Worm (Caenorhabditis elegans): ENCODE results near the gene spop-1.

The spop-1 gene

ce11 chrIII:10136778-10137177 lies 38.9 kb upstream of the spop-1 start, which contains the start of gene ZK1128.7:
TSS of gene ZK1128.7 (plus strand) at chrIII:10137006.
- TF ChIP-seq lin-14 (GFP tag; optimal IDR thresholded peaks at IDR 0.05) (peak; percentile 32), lin-35 (GFP tag; optimal IDR thresholded peaks at IDR 0.05) (peak in 1 of 2 experiments; percentile 7), blmp-1 (tag; optimal IDR thresholded peaks at IDR 0.05) (peak; percentile 81), aha-1 (tag; optimal IDR thresholded peaks at IDR 0.05) (no peak), unc-62 (GFP tag; optimal IDR thresholded peaks at IDR 0.05) (no peak), fkh-8 (tag; optimal IDR thresholded peaks at IDR 0.05) (peak; percentile 5), pqm-1 (tag; optimal IDR thresholded peaks at IDR 0.05) (no peak), xbp-1 (tag; optimal IDR thresholded peaks at IDR 0.05) (no peak), lin-15B (tag; optimal IDR thresholded peaks at IDR 0.05) (no peak), efl-1 (optimal IDR thresholded peaks at IDR 0.05) (peak in 1 of 2 experiments; percentile 19), efl-1 (GFP tag; optimal IDR thresholded peaks at IDR 0.05 in 1 of 2) (peak in 1 of 2 experiments; percentile 48), irx-1 (tag; optimal IDR thresholded peaks at IDR 0.05) (peak; percentile 10), lsy-2 (tag; optimal IDR thresholded peaks at IDR 0.05) (peak in 1 of 2 experiments; percentile 16)

- TF ChIP-seq F16B12.6 (tag; optimal IDR thresholded peaks at IDR 0.05) = no peak
- TF ChIP-seq nhr-47 (tag; optimal IDR thresholded peaks at IDR 0.05) = no peak
- peak; percentile 13 for TF ChIP-seq pqm-1 (tag; optimal IDR thresholded peaks at IDR 0.05)
Measured at ce11 chrIII:10134517-10134916, 36.6 kb upstream of the spop-1 start.

ce11 chrIII:10132495-10133450 lies 34.9 kb upstream of the spop-1 start:
- TF ChIP-seq elt-2 (tag; optimal IDR thresholded peaks at IDR 0.05) = peak; percentile 57
- no peak for TF ChIP-seq nhr-90 (tag; optimal IDR thresholded peaks at IDR 0.05; ENCODE audit: poor library complexity)
- TF ChIP-seq nhr-19 (GFP tag; conservative IDR thresholded peaks at IDR 0.05) = peak; percentile 45
- no peak for TF ChIP-seq nhr-76 (tag; optimal IDR thresholded peaks at IDR 0.05)
- TF ChIP-seq efl-1 (optimal IDR thresholded peaks at IDR 0.05) = peak; percentile 34 to 35
- peak in 1 of 2 experiments; percentile 91 for TF ChIP-seq efl-1 (GFP tag; optimal IDR thresholded peaks at IDR 0.05 in 1 of 2)
- no peak for TF ChIP-seq nhr-28 (tag; optimal IDR thresholded peaks at IDR 0.05)
- no peak for TF ChIP-seq nhr-71 (tag; optimal IDR thresholded peaks at IDR 0.05)
- TF ChIP-seq Y116A8C.19 (tag; optimal IDR thresholded peaks at IDR 0.05; ENCODE audit: borderline replicate concordance) = no peak
- TF ChIP-seq C34B4.2 (tag; optimal IDR thresholded peaks at IDR 0.05) = no peak
- TF ChIP-seq dsc-1 (tag; optimal IDR thresholded peaks at IDR 0.05) = no peak
- no peak for TF ChIP-seq isw-1 (GFP tag; IDR thresholded peaks at IDR 0.05)
- TF ChIP-seq ama-1 (optimal IDR thresholded peaks at IDR 0.05) = no peak
- TF ChIP-seq lin-14 (GFP tag; optimal IDR thresholded peaks at IDR 0.05) = peak; percentile 65
- no peak for TF ChIP-seq tlp-1 (tag; optimal IDR thresholded peaks at IDR 0.05)
- TF ChIP-seq nhr-85 (tag) = peak; percentile 70
- no peak for TF ChIP-seq sox-4 (tag; optimal IDR thresholded peaks at IDR 0.05)
- TF ChIP-seq ces-1 (GFP tag; optimal IDR thresholded peaks at IDR 0.05) = no peak
- no peak for TF ChIP-seq ztf-11 (tag; optimal IDR thresholded peaks at IDR 0.05)
- TF ChIP-seq lin-35 (GFP tag; optimal IDR thresholded peaks at IDR 0.05) = peak in 1 of 2 experiments; percentile 60
- no peak for TF ChIP-seq ceh-82 (tag; optimal IDR thresholded peaks at IDR 0.05)
- TF ChIP-seq lsy-2 (tag; optimal IDR thresholded peaks at IDR 0.05) = peak in 1 of 2 experiments; percentile 27
- no peak for TF ChIP-seq pag-3 (tag; optimal IDR thresholded peaks at IDR 0.05; ENCODE audit: borderline replicate concordance, insufficient read depth)
- TF ChIP-seq ceh-90 (tag; optimal IDR thresholded peaks at IDR 0.05) = no peak
- no peak for TF ChIP-seq hlh-4 (tag; optimal IDR thresholded peaks at IDR 0.05)
- TF ChIP-seq blmp-1 (tag; optimal IDR thresholded peaks at IDR 0.05) = peak; percentile 90
- TF ChIP-seq fkh-4 (tag; optimal IDR thresholded peaks at IDR 0.05; ENCODE audit: borderline replicate concordance) = no peak
- TF ChIP-seq mep-1 (tag; optimal IDR thresholded peaks at IDR 0.05) = peak; percentile 20
- no peak for TF ChIP-seq hlh-17 (GFP tag; optimal IDR thresholded peaks at IDR 0.05; ENCODE audit: borderline replicate concordance)
- TF ChIP-seq elt-3 (tag; optimal IDR thresholded peaks at IDR 0.05) = peak in 2 of 6 experiments; percentile 13 to 37
- TF ChIP-seq nhr-47 (tag; optimal IDR thresholded peaks at IDR 0.05) = no peak
- TF ChIP-seq pax-3 (tag; optimal IDR thresholded peaks at IDR 0.05) = peak; percentile 20
